Fruit fly (Drosophila melanogaster): ENCODE results near the gene Sfp78E.

The Sfp78E gene

DNA sequence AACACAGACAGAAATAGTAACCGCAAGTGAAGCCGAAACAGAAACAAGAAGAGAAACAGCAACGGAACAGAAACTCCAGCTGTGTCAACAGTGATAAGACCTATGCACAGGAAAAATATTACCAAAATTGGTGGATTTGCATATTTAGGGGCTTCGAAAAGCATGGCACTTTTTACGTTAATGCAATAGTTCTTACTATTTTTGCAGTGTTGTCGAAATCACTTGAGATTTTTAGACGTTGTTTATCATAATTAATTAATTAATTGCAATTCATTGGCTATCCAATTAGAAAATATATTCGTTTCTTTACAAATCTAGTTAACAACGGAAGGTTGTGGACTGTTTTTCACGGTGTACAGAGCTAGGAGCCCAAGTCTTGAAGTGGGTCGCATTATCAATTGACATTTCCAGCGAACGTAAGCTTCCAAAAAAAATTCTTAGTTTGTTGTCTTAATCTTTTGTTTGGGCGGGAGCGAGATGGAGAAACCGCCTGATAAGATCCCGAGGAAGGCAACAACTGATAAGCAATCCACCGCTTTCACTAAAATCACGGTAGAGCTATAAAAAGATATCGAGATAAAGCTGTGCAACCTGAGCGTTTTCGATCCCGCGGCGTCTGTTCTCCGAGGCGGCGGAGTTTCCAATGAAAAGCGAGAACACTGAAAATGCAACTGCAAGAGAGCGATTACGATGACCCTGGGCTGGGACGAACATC, 43.3 kb upstream of the Sfp78E start:
- no peak for TF ChIP-seq CG1620 (GFP tag; optimal IDR thresholded peaks at IDR 0.05)
- peak; percentile 48 for TF ChIP-seq tj (GFP tag; optimal IDR thresholded peaks at IDR 0.05)
- peak; percentile 13 for TF ChIP-seq bab1 (GFP tag; optimal IDR thresholded peaks at IDR 0.05)

DNA sequence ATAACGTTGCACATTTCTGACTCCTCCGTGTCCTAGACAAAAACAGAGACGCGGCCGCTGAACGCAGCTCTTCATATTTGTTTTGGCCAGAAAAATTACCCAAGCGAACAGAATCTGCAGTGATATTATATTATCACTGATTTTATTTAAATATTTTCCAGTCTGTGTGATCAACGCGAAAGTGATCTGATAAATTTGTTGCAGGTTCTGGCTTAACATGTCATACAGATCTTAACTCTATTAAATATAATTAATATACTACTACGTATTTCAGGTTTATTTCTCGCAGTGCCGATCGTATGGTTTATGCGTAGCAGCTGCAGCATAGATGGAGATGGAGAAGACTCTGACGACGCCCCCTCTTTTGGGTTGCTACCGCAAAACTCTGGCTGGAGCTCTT, 37.0 kb upstream of the Sfp78E start:
- TF ChIP-seq toe (GFP tag; optimal IDR thresholded peaks at IDR 0.05) (no peak), CG12768 (GFP tag; optimal IDR thresholded peaks at IDR 0.05) (no peak), CG5204 (GFP tag; optimal IDR thresholded peaks at IDR 0.05) (no peak), pad (GFP tag; optimal IDR thresholded peaks at IDR 0.05) (no peak), CG1620 (GFP tag; optimal IDR thresholded peaks at IDR 0.05) (no peak), CG11617 (GFP tag; optimal IDR thresholded peaks at IDR 0.05) (no peak), CG7045 (GFP tag; optimal IDR thresholded peaks at IDR 0.05) (no peak), CG33017 (tag; optimal IDR thresholded peaks at IDR 0.05) (no peak), Clk (GFP tag; optimal IDR thresholded peaks at IDR 0.05) (no peak)

DNA sequence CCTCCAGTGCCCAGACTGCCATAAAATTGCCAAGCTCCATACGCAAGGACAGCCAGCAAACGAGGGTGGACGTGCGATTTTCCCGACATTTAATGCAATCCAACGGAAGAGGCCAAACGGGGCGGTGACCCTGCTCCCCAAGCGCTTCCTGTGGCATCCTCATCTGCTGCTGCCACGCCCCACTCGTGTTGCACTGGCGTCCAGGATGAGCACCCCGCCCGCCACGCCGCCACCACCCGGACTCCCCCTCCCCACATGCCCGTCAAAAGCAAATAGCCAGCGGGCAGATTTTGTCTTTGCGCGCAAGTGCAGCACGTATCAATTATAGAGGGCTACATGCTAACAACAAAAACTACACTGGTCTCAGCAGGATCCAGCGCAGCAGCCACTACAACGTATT, 34.4 kb upstream of the Sfp78E start:
- TF ChIP-seq CG11617 (GFP tag; optimal IDR thresholded peaks at IDR 0.05) (no peak), ovo (GFP tag; optimal IDR thresholded peaks at IDR 0.05) (no peak), cnc (optimal IDR thresholded peaks at IDR 0.05) (no peak), CG33017 (tag; optimal IDR thresholded peaks at IDR 0.05) (no peak), Hr96 (GFP tag; optimal IDR thresholded peaks at IDR 0.05) (no peak), kay (GFP tag; ENCODE audit: borderline replicate concordance) (no peak), CG14711 (tag; optimal IDR thresholded peaks at IDR 0.05) (no peak), CG12768 (GFP tag; optimal IDR thresholded peaks at IDR 0.05) (no peak), CG1620 (GFP tag; optimal IDR thresholded peaks at IDR 0.05) (no peak), pad (GFP tag; optimal IDR thresholded peaks at IDR 0.05) (no peak), toe (GFP tag; optimal IDR thresholded peaks at IDR 0.05) (no peak), tj (GFP tag; optimal IDR thresholded peaks at IDR 0.05) (no peak), Mnt (GFP tag; optimal IDR thresholded peaks at IDR 0.05) (no peak), CG7045 (GFP tag; optimal IDR thresholded peaks at IDR 0.05) (no peak), CG7101 (tag; optimal IDR thresholded peaks at IDR 0.05) (no peak), bab1 (GFP tag; optimal IDR thresholded peaks at IDR 0.05) (no peak), cic (GFP tag; optimal IDR thresholded peaks at IDR 0.05) (no peak), Clk (GFP tag; optimal IDR thresholded peaks at IDR 0.05) (no peak)

DNA sequence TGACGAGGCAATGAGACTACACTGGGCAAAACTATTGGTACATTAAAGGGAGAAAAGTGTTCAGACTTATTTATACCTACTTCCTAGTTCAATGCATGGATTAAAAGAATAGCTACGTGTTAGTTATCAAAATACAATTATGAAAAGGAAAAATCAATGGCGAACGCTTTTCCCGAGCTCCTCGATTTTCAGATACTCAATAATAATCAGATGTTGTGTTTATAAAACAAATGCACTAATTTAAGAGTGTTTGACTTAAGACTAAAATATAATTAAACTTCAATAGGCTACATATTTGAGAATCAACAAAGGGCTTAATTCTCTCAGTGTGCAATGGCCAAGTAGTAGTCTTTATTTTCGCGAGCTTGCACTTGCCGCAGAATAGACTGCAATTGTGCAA, 32.1 kb upstream of the Sfp78E start:
- TF ChIP-seq bab1 (GFP tag; optimal IDR thresholded peaks at IDR 0.05) (no peak), Hr96 (GFP tag; optimal IDR thresholded peaks at IDR 0.05) (no peak), CG7045 (GFP tag; optimal IDR thresholded peaks at IDR 0.05) (no peak), CG1620 (GFP tag; optimal IDR thresholded peaks at IDR 0.05) (no peak), CG5204 (GFP tag; optimal IDR thresholded peaks at IDR 0.05) (no peak), CG14711 (tag; optimal IDR thresholded peaks at IDR 0.05) (no peak), cnc (optimal IDR thresholded peaks at IDR 0.05) (no peak), CG12768 (GFP tag; optimal IDR thresholded peaks at IDR 0.05) (no peak), ovo (GFP tag; optimal IDR thresholded peaks at IDR 0.05) (no peak), Crg-1 (GFP tag; optimal IDR thresholded peaks at IDR 0.05) (no peak), tj (GFP tag; optimal IDR thresholded peaks at IDR 0.05) (no peak), CG33017 (tag; optimal IDR thresholded peaks at IDR 0.05) (no peak), kay (GFP tag; ENCODE audit: borderline replicate concordance) (no peak)

DNA sequence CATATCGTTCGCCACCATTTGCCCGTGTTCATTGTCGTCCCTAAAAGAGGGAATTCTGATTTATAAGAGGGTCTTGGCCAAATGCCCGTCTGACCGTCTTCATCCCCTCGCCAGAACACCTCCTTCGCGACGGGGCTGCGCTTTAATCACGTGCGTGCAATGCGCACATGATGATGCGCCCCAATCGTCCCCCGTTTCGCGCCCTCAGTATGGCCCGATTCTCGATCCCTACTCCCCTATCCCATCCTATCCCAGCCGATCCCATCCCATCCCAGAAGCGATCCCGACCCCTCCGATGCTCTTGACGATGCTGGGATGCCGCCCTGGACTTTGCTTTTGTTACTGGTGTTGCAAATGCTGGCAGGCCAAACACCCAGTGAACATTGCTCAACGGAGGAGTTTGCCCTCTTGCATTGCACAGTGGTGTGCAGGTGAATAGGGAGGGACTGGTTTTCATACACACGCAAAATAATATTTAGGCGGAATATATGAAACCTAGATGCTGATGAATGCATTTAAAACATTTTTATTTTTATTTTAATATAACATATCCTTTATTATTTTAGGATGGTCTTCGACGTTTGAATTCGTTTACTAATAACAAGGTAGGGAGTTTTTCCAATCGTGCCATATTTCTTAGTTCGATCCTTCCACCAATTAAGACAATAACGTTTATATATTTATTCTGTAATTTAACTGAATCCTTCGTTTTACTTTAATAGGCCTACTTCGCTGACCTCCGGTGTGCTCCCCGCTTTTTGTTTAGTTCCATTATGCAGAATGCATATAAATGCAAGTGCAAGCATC, 26.1 kb upstream of the Sfp78E start:
- no peak for TF ChIP-seq cnc (optimal IDR thresholded peaks at IDR 0.05)
- TF ChIP-seq toe (GFP tag; optimal IDR thresholded peaks at IDR 0.05), result no peak
- TF ChIP-seq Mnt (GFP tag; optimal IDR thresholded peaks at IDR 0.05), result no peak
- TF ChIP-seq CG7045 (GFP tag; optimal IDR thresholded peaks at IDR 0.05), result no peak
- TF ChIP-seq CG1620 (GFP tag; optimal IDR thresholded peaks at IDR 0.05), result no peak
- no peak for TF ChIP-seq CG12768 (GFP tag; optimal IDR thresholded peaks at IDR 0.05)
- TF ChIP-seq pad (GFP tag; optimal IDR thresholded peaks at IDR 0.05), result no peak
- TF ChIP-seq kay (GFP tag; ENCODE audit: borderline replicate concordance), result no peak

DNA sequence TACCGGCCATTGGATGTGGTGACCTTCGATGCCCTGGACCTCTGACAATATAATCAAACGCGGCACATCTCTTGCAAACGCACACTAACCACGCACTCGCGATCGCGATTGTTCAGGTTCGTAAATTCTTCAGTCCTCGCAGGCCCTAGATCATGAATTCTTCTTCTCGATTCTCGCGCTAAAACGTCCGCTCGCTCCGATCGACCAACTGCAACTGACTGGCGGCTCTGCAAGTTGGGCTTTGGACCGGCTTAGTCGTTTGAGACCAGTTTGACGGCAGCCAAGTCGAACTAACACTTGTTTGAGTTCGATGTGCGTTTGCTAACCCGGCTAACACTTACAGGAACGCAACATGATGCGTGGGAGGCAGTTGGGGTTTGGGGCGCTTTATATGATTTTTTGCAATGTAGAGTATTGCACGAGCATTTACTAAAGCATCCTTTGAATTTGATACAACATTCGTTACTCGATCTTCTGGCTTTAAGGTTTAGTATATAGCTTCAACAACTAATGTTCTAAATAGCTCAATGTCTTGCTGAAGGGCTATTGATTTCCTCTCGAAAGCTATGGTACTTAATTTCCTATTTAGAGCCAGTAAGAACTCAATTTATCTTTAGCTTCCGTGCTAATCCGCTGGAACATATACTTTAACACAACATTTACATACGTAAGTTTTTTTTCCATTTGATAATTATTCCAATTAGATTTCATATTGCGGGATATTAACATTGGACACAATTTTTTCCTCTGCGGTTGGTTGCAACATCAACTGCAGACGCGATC, 22.5 kb upstream of the Sfp78E start, which contains the start of gene CG32447:
Gene CG32447, minus strand, starts transcription at position 222 of the 783 bp plus-strand sequence.
- TF ChIP-seq bab1 (GFP tag; optimal IDR thresholded peaks at IDR 0.05) (no peak), CG5204 (GFP tag; optimal IDR thresholded peaks at IDR 0.05) (no peak), Mnt (GFP tag; optimal IDR thresholded peaks at IDR 0.05) (no peak), kay (GFP tag; ENCODE audit: borderline replicate concordance) (no peak), cic (GFP tag; optimal IDR thresholded peaks at IDR 0.05) (no peak), CG33017 (tag; optimal IDR thresholded peaks at IDR 0.05) (no peak), CG1620 (GFP tag; optimal IDR thresholded peaks at IDR 0.05) (no peak), cnc (optimal IDR thresholded peaks at IDR 0.05) (no peak), CG7045 (GFP tag; optimal IDR thresholded peaks at IDR 0.05) (no peak), ovo (GFP tag; optimal IDR thresholded peaks at IDR 0.05) (no peak), toe (GFP tag; optimal IDR thresholded peaks at IDR 0.05) (no peak), Clk (GFP tag; optimal IDR thresholded peaks at IDR 0.05) (no peak), Hr96 (GFP tag; optimal IDR thresholded peaks at IDR 0.05) (no peak), CG7101 (tag; optimal IDR thresholded peaks at IDR 0.05) (no peak), tj (GFP tag; optimal IDR thresholded peaks at IDR 0.05) (no peak), Crg-1 (GFP tag; optimal IDR thresholded peaks at IDR 0.05) (no peak), CG11617 (GFP tag; optimal IDR thresholded peaks at IDR 0.05) (no peak)

Data from whole organism, adult.